Fruit fly (Drosophila melanogaster) whole organism, wandering third instar larva: ENCODE data around the gene Mdr65.

ENCODE experiments used
- Abd-B ChIP-seq: fragments of >200 bp; optimal IDR thresholded peaks from 2 replicates; lab custom pipeline; 2017; ENCODE audit warnings: missing biosample characterization, missing genetic modification characterization
- Hr83 ChIP-seq: fragments of 200-300 bp; sonication (Bioruptor generic); optimal IDR thresholded peaks from 2 replicates; lab custom pipeline; 2016; ENCODE audit warnings: missing biosample characterization, mild to moderate bottlenecking, missing genetic modification characterization, moderate library complexity; ENCODE audit not compliant: poor library complexity, severe bottlenecking
- Myc ChIP-seq: fragments of >200 bp; optimal IDR thresholded peaks from 2 replicates; lab custom pipeline; 2017
- foxo ChIP-seq, 2 experiments: fragments of 200-800 bp; sonication (Bioruptor generic); optimal IDR thresholded peaks; 2 replicates in 1 of 2; 3 replicates in 1 of 2; lab custom pipeline; 2016 to 2017; ENCODE audit warnings: missing biosample characterization in 2 of 2, missing genetic modification characterization in 2 of 2
- h ChIP-seq: fragments of 200-800 bp; sonication (Bioruptor generic); optimal IDR thresholded peaks from 3 replicates; lab custom pipeline; 2016; ENCODE audit warnings: missing biosample characterization, mild to moderate bottlenecking, missing genetic modification characterization
- lola ChIP-seq: fragments of >200 bp; optimal IDR thresholded peaks from 2 replicates; lab custom pipeline; 2017; ENCODE audit warnings: missing biosample characterization, missing genetic modification characterization
- psq ChIP-seq: fragments of 200-800 bp; sonication (Bioruptor generic); optimal IDR thresholded peaks from 3 replicates; lab custom pipeline; 2017; ENCODE audit warnings: missing biosample characterization, mild to moderate bottlenecking, missing genetic modification characterization, moderate library complexity

DNA sequence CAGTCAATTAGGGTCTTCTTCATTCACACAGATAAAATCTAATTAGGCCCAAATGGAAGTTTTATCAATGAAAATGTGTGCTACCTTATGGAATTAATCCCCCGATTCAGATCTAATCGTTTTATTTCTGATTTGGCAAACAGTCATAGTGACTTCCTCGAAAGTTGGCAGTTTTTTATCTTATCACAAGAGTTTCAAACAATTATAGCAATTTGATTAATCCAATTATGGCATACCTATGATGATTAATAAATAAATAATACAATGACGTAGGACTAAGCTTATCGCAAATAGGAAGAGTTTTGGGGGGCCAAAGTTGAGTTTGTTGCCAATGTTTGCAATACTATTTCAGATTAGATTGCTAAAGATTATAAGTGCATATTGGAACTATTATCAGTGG is 15.7 kb upstream of the Mdr65 start:
- no peak for TF ChIP-seq psq (GFP tag; lab: Kevin White, UChicago)
- TF ChIP-seq foxo (GFP tag; optimal IDR thresholded peaks at IDR 0.05; lab: Kevin White, UChicago), result no peak
- no peak for TF ChIP-seq Abd-B (GFP tag; lab: Kevin White, UChicago)
- no peak for TF ChIP-seq Hr83 (GFP tag; lab: Kevin White, UChicago)
- no peak for TF ChIP-seq lola (GFP tag; lab: Kevin White, UChicago)
- TF ChIP-seq Myc (lab: Kevin White, UChicago), result no peak
- TF ChIP-seq h (GFP tag; lab: Kevin White, UChicago), result no peak
